Worm (Caenorhabditis elegans): ENCODE results near the gene C39B5.5.

- TF ChIP-seq tbx-2 (tag; optimal IDR thresholded peaks at IDR 0.05) (no peak), xbp-1 (tag; optimal IDR thresholded peaks at IDR 0.05) (no peak), blmp-1 (tag; optimal IDR thresholded peaks at IDR 0.05) (no peak), unc-86 (tag; optimal IDR thresholded peaks at IDR 0.05) (no peak), nhr-12 (tag; optimal IDR thresholded peaks at IDR 0.05) (no peak)
Measured at ce11 chrIII:2245727-2246126, 37.8 kb downstream of the C39B5.5 start, which contains the start of gene srd-67.
